Fruit fly (Drosophila melanogaster): Measurements from ENCODE around the gene chinmo.

DNA sequence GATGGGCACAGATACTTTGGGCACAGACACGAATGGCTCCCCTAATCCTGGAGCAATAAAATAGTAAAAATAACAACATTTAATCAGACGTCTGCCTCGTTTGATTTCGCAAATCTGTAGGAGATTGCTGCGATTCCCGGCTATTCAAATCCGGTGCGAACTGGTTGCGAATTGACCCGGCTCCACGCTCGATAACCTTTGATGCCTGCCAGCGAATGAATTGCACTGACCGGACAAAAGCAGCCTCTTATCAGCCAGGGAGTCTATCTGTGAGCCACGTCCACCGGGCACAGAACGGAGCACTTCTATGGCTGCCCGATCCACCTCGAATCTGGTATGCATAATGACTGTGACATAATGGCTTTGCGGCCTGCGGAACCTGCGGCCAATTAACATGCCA lies 68.9 kb downstream of the chinmo start:
- TF ChIP-seq Abd-B (GFP tag; optimal IDR thresholded peaks at IDR 0.05) (no peak), Rel (GFP tag; optimal IDR thresholded peaks at IDR 0.05) (no peak), Rel (tag; optimal IDR thresholded peaks at IDR 0.05) (peak; percentile 41), jim (GFP tag; optimal IDR thresholded peaks at IDR 0.05) (no peak), psq (GFP tag; optimal IDR thresholded peaks at IDR 0.05) (no peak), usp (GFP tag; optimal IDR thresholded peaks at IDR 0.05) (no peak)
